Fruit fly (Drosophila melanogaster) whole organism, pupa: Measurements from ENCODE around the gene CCDC151.

Experiments
- CG10348 ChIP-seq: fragments of 200-800 bp; sonication (Bioruptor generic); IDR thresholded peaks from 2 replicates; pipeline ENCODE4 v1.3.6; 2022; ENCODE audit warnings: missing biosample characterization, missing genetic modification characterization
- CG12605 ChIP-seq: fragments of 200-800 bp; sonication (Bioruptor generic); IDR thresholded peaks from 2 replicates; pipeline ENCODE4 v1.3.6; 2022; ENCODE audit warnings: missing biosample characterization, missing genetic modification characterization
- CG13204 ChIP-seq: fragments of 200-800 bp; sonication (Bioruptor generic); optimal IDR thresholded peaks from 2 replicates; lab custom pipeline; 2018; ENCODE audit warnings: missing biosample characterization, mild to moderate bottlenecking, missing genetic modification characterization, moderate library complexity
- CG14655 ChIP-seq: fragments of 200-800 bp; sonication (Bioruptor generic); optimal IDR thresholded peaks from 3 replicates; lab custom pipeline; 2017; ENCODE audit warnings: mild to moderate bottlenecking, missing biosample characterization, missing genetic modification reagents, missing genetic modification characterization
- CG15710 ChIP-seq: fragments of 200-800 bp; sonication (Bioruptor generic); optimal IDR thresholded peaks from 2 replicates; lab custom pipeline; 2018; ENCODE audit warnings: missing biosample characterization, mild to moderate bottlenecking, missing genetic modification characterization, moderate library complexity
- CG17806 ChIP-seq: fragments of 200-800 bp; sonication (Bioruptor generic); optimal IDR thresholded peaks from 2 replicates; lab custom pipeline; 2018; ENCODE audit warnings: missing biosample characterization, mild to moderate bottlenecking, missing genetic modification characterization, moderate library complexity
- CG32121 ChIP-seq: fragments of 200-800 bp; sonication (Bioruptor generic); IDR thresholded peaks from 2 replicates; pipeline ENCODE4 v1.3.6; 2022; ENCODE audit warnings: missing biosample characterization, missing genetic modification characterization
- CG34367 ChIP-seq: fragments of 200-800 bp; sonication (Bioruptor generic); optimal IDR thresholded peaks from 2 replicates; lab custom pipeline; 2018; ENCODE audit warnings: missing biosample characterization, mild to moderate bottlenecking, missing genetic modification characterization
- CG4496 ChIP-seq: fragments of 200-800 bp; sonication (Bioruptor generic); IDR thresholded peaks from 3 replicates; pipeline ENCODE4 v1.3.6; 2022; ENCODE audit warnings: missing biosample characterization, missing genetic modification characterization
- CG8159 ChIP-seq: fragments of 200-800 bp; sonication (Bioruptor generic); optimal IDR thresholded peaks from 3 replicates; lab custom pipeline; 2018; ENCODE audit warnings: missing biosample characterization, mild to moderate bottlenecking, missing genetic modification characterization, moderate library complexity
- CG8301 ChIP-seq: fragments of 200-800 bp; sonication (Bioruptor generic); optimal IDR thresholded peaks from 2 replicates; lab custom pipeline; 2018; ENCODE audit warnings: missing biosample characterization, mild to moderate bottlenecking, missing genetic modification characterization
- CG9948 ChIP-seq: fragments of 200-800 bp; sonication (Bioruptor generic); optimal IDR thresholded peaks from 2 replicates; lab custom pipeline; 2018; ENCODE audit warnings: missing biosample characterization, mild to moderate bottlenecking, missing genetic modification characterization, moderate library complexity
- D1 ChIP-seq: fragments of 200-800 bp; sonication (Bioruptor generic); optimal IDR thresholded peaks from 2 replicates; lab custom pipeline; 2018; ENCODE audit warnings: missing biosample characterization, mild to moderate bottlenecking, missing genetic modification characterization, moderate library complexity
- EcR ChIP-seq: fragments of 200-800 bp; sonication (Bioruptor generic); optimal IDR thresholded peaks from 3 replicates; lab custom pipeline; 2019; ENCODE audit warnings: missing biosample characterization, missing genetic modification characterization, mild to moderate bottlenecking, moderate library complexity, missing genetic modification reagents
- Ets98B ChIP-seq: fragments of 200-800 bp; sonication (Bioruptor generic); IDR thresholded peaks from 2 replicates; pipeline ENCODE4 v1.3.6; 2022; ENCODE audit warnings: missing biosample characterization, missing genetic modification characterization
- Pif1A ChIP-seq: fragments of 200-800 bp; sonication (Bioruptor generic); optimal IDR thresholded peaks from 3 replicates; lab custom pipeline; 2016; ENCODE audit warnings: missing biosample characterization, missing genetic modification characterization
- Pif1B ChIP-seq: fragments of 200-800 bp; sonication (Bioruptor generic); optimal IDR thresholded peaks from 3 replicates; lab custom pipeline; 2016; ENCODE audit warnings: missing biosample characterization, missing genetic modification characterization
- Snoo ChIP-seq: fragments of 200-800 bp; sonication (Bioruptor generic); optimal IDR thresholded peaks from 3 replicates; lab custom pipeline; 2017; ENCODE audit warnings: missing biosample characterization, mild to moderate bottlenecking, missing genetic modification characterization, inconsistent platforms
- fd96Ca ChIP-seq: fragments of 200-800 bp; sonication (Bioruptor generic); IDR thresholded peaks from 3 replicates; pipeline ENCODE4 v1.3.6; 2022; ENCODE audit warnings: missing biosample characterization, missing genetic modification characterization
- gl ChIP-seq: fragments of 200-800 bp; sonication (Bioruptor generic); optimal IDR thresholded peaks from 2 replicates; lab custom pipeline; 2018; ENCODE audit warnings: missing biosample characterization, mild to moderate bottlenecking, missing genetic modification characterization
- rn ChIP-seq: fragments of 200-800 bp; sonication (Bioruptor generic); IDR thresholded peaks from 2 replicates; pipeline ENCODE4 v1.3.6; 2022; ENCODE audit warnings: missing biosample characterization, missing genetic modification characterization

Gene CCDC151

DNA sequence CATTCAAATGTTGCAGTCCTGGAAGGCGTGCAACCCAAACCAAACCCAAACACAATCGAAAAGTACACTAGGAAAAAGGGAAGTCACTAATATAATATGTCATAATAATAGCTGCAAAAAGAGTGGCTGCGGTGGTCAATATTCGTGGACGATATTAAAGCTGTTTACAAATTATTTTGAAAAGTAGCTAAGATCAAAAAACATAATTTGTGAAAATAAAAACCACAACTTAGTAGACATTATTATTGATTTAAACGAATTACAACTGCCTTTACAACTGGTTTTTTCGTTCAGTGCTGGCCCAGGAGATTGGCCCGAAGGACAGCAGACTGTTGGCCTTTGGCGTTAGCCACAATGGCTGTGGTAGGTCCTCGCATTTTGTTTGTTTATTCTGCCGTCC lies 22.4 kb upstream of the CCDC151 start:
- TF ChIP-seq gl (tag; lab: Kevin White, UChicago) (no peak), CG4496 (no peak), CG14655 (GFP tag; lab: Kevin White, UChicago) (no peak), CG9948 (no peak)

dm6 chr3L:11862266-11862665 lies 18.9 kb upstream of the CCDC151 start:
- TF ChIP-seq CG13204 (no peak), CG32121 (GFP tag; lab: Robert Waterston, UW) (no peak), CG10348 (GFP tag; lab: Robert Waterston, UW) (no peak), Pif1A (no peak)

DNA sequence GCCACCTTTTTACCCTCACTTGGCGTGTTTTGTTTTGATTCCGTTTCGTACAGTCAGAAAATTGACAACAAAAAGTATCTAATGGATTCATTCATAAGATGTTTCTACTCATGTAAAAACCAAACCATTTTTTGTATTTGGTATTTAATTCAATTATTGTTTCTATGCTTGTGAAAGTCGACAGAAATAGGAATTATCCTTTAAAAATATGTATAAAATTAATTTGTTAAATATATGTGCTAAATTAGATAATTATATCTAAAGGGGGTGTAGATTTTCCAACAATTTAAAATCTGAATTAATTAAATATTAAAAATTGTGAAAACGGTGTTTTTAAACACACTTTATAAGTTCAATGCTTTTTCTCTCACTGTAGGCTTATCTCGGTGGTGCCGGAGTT lies 17.6 kb upstream of the CCDC151 start:
- TF ChIP-seq CG9948 (peak; percentile 21), CG15710 (tag; lab: Kevin White, UChicago) (peak; percentile 30), CG8159 (tag; lab: Kevin White, UChicago) (peak; percentile 69), CG14655 (GFP tag; lab: Kevin White, UChicago) (peak; percentile 37), fd96Ca (GFP tag; lab: Robert Waterston, UW) (no peak)

dm6 chr3L:11869328-11869727 lies 11.9 kb upstream of the CCDC151 start:
- TF ChIP-seq Pif1B (GFP tag; lab: Kevin White, UChicago) (no peak), CG15710 (tag; lab: Kevin White, UChicago) (no peak), CG8159 (tag; lab: Kevin White, UChicago) (peak; percentile 13)

DNA sequence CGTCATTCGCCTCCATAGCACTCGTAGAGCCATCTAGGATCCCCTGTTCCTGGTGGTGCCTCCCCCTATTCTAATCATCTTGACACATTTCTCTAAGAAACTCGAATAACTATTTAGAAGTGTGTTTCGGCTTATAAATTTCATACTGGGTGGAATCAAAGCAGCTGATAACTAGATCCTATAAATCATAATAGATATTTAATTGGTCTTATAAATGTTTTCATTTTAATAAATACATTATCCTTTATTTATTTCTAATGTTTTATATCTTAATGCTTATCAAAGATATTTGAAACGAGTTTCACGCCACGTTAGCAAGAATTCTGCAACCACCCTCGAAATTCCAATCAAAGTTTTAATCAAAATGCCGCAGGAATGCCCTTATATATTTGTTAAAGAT lies 10.0 kb upstream of the CCDC151 start, which contains the start of gene CG5906:
Gene CG5906, minus strand, starts transcription at position 101 of the 400 bp plus-strand sequence.
- TF ChIP-seq CG8159 (tag; lab: Kevin White, UChicago) (no peak), CG10348 (GFP tag; lab: Robert Waterston, UW) (no peak), Pif1B (GFP tag; lab: Kevin White, UChicago) (no peak), CG13204 (no peak), D1 (tag; lab: Kevin White, UChicago) (no peak), gl (tag; lab: Kevin White, UChicago) (no peak), CG4496 (no peak), CG32121 (GFP tag; lab: Robert Waterston, UW) (no peak), CG9948 (no peak), CG12605 (GFP tag; lab: Robert Waterston, UW) (no peak), CG34367 (no peak), rn (GFP tag; lab: Robert Waterston, UW) (no peak), CG14655 (GFP tag; lab: Kevin White, UChicago) (no peak), Snoo (tag; lab: Kevin White, UChicago) (no peak), Pif1A (no peak), CG17806 (no peak), CG8301 (tag; lab: Kevin White, UChicago) (no peak), Ets98B (no peak)

dm6 chr3L:11874758-11875157 lies 6.4 kb upstream of the CCDC151 start:
- peak; percentile 42 for TF ChIP-seq CG15710 (tag; lab: Kevin White, UChicago)
- TF ChIP-seq CG14655 (GFP tag; lab: Kevin White, UChicago) = peak; percentile 27
- TF ChIP-seq CG9948 = peak; percentile 15
- TF ChIP-seq CG4496 = 0 out of 3 replicates have a peak, but pooled peaks have one; percentile 20
- TF ChIP-seq Pif1A = peak; percentile 16
- TF ChIP-seq fd96Ca (GFP tag; lab: Robert Waterston, UW) = no peak
- peak; percentile 49 for TF ChIP-seq CG8159 (tag; lab: Kevin White, UChicago)
- TF ChIP-seq rn (GFP tag; lab: Robert Waterston, UW) = no peak

DNA sequence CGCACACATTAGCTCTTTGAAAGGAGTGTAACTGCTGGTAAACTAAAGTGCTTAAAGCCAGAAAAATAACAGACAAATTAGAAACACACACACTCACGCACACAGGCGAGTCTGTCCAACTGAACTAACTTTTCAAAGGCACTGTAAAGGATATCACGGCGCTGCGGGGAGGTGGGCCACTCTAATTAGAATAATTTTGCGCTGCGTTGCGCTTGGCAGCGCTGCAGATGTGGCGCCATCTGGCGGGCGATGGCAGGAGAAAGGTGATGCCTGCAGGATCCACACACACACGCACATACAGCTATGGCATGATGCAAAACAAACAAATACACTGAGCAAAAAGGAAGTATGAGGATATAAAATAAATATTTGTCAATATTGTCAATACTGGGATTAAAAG lies 5.1 kb upstream of the CCDC151 start:
- TF ChIP-seq gl (tag; lab: Kevin White, UChicago) = no peak
- TF ChIP-seq CG10348 (GFP tag; lab: Robert Waterston, UW) = no peak
- TF ChIP-seq CG9948 = no peak
- TF ChIP-seq EcR (GFP tag; lab: Kevin White, UChicago) = no peak
- no peak for TF ChIP-seq CG34367
- TF ChIP-seq CG15710 (tag; lab: Kevin White, UChicago) = no peak
- TF ChIP-seq CG17806 = no peak
- no peak for TF ChIP-seq Pif1A
- no peak for TF ChIP-seq rn (GFP tag; lab: Robert Waterston, UW)
- TF ChIP-seq D1 (tag; lab: Kevin White, UChicago) = no peak
- TF ChIP-seq CG12605 (GFP tag; lab: Robert Waterston, UW) = no peak
- TF ChIP-seq CG8301 (tag; lab: Kevin White, UChicago) = no peak
- no peak for TF ChIP-seq CG14655 (GFP tag; lab: Kevin White, UChicago)
- TF ChIP-seq CG8159 (tag; lab: Kevin White, UChicago) = no peak
- no peak for TF ChIP-seq Snoo (tag; lab: Kevin White, UChicago)
- no peak for TF ChIP-seq Ets98B
- TF ChIP-seq CG4496 = no peak
- TF ChIP-seq fd96Ca (GFP tag; lab: Robert Waterston, UW) = no peak
- TF ChIP-seq CG13204 = no peak

DNA sequence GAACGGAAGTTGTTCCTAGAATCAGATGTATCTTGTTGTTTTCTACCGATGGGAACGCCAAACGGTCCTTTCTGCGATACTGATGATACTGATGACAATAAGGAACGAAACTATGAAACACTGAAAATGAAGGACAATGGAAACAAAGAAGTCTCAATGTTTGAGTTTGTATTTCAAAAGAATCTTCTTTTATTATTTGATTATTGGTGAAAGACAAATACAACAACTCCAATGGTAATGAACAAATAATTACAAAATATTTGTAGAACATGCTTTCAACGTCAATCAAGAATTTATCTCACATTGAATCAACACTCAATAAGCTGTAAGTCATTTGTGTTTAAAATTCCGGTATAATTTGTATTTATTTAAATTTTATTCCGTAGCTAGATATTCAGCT lies 2.4 kb upstream of the CCDC151 start, which contains the start of gene Sprn:
Gene Sprn, plus strand, starts transcription at position 301 of the 400 bp plus-strand sequence.
- no peak for TF ChIP-seq CG17806
